Worm (Caenorhabditis elegans): Measurements from ENCODE around the gene dml-1.

- TF ChIP-seq tlf-1 (GFP tag; optimal IDR thresholded peaks at IDR 0.05): no peak
- TF ChIP-seq sptf-2 (GFP tag; optimal IDR thresholded peaks at IDR 0.05): no peak
Measured at ce11 chrIV:2850586-2850985, 36.2 kb upstream of the dml-1 start, which contains the start of gene clec-85.
